Worm (Caenorhabditis elegans) whole organism, midembryonic: ENCODE measurements around the gene pcp-2.

ENCODE experiments used
- cog-1 ChIP-seq: sonication (generic microtip); optimal IDR thresholded peaks from 2 replicates; lab custom pipeline; 2016; ENCODE audit warnings: missing genetic modification characterization, missing compliant biosample characterization
- flt-1 ChIP-seq: fragments of 200-800 bp; sonication (Bioruptor generic); IDR thresholded peaks from 2 replicates; pipeline ENCODE4 v1.3.6; 2022; ENCODE audit warnings: missing genetic modification characterization, missing compliant biosample characterization
- klf-2 ChIP-seq: fragments of 200-800 bp; sonication (Bioruptor generic); conservative IDR thresholded peaks from 2 replicates; pipeline ENCODE4 v1.3.6; 2022; ENCODE audit warnings: missing genetic modification reagents, missing genetic modification characterization, missing compliant biosample characterization
- ref-1 ChIP-seq: fragments of 200-800 bp; sonication (Bioruptor generic); conservative IDR thresholded peaks from 2 replicates; pipeline ENCODE4 v1.3.6; 2022; ENCODE audit warnings: missing genetic modification reagents, missing genetic modification characterization, missing compliant biosample characterization
- tab-1 ChIP-seq: fragments of 200-800 bp; sonication (Bioruptor generic); IDR thresholded peaks from 2 replicates; pipeline ENCODE4 v1.3.6; 2022; ENCODE audit warnings: missing genetic modification characterization, missing compliant biosample characterization
- ztf-23 ChIP-seq: fragments of 200-800 bp; sonication (Bioruptor generic); IDR thresholded peaks from 2 replicates; pipeline ENCODE4 v1.3.6; 2022; ENCODE audit warnings: missing genetic modification reagents, missing genetic modification characterization, missing compliant biosample characterization

ce11 chrIV:9199939-9200202 is 34.9 kb upstream of the pcp-2 start, which contains the start of gene wnk-1:
- no peak for TF ChIP-seq klf-2
- TF ChIP-seq ztf-23 (GFP tag; lab: Robert Waterston, UW): no peak
- TF ChIP-seq cog-1 (tag; lab: Kevin White, UChicago): no peak
- no peak for TF ChIP-seq ref-1 (GFP tag; lab: Robert Waterston, UW)
- no peak for TF ChIP-seq flt-1 (GFP tag; lab: Robert Waterston, UW)
- no peak for TF ChIP-seq tab-1 (GFP tag; lab: Robert Waterston, UW)
